Worm (Caenorhabditis elegans) whole organism, L4 larva: ENCODE results near the gene amdh-1.

ENCODE experiments used
- F26F4.8 ChIP-seq: fragments of 200-800 bp; sonication (Bioruptor generic); conservative IDR thresholded peaks from 2 replicates; pipeline ENCODE4 v1.3.6; 2022; ENCODE audit warnings: missing genetic modification characterization, missing compliant biosample characterization
- F37D6.2 ChIP-seq: sonication (generic microtip); optimal IDR thresholded peaks from 2 replicates; lab custom pipeline; 2016; ENCODE audit warnings: mild to moderate bottlenecking, missing genetic modification characterization, missing compliant biosample characterization
- F49E8.2 ChIP-seq: sonication (generic microtip); optimal IDR thresholded peaks from 2 replicates; lab custom pipeline; 2016; ENCODE audit warnings: missing compliant biosample characterization, mild to moderate bottlenecking, missing genetic modification characterization, borderline replicate concordance
- Y75B8A.6 ChIP-seq: fragments of 200-800 bp; sonication (Bioruptor generic); IDR thresholded peaks from 2 replicates; pipeline ENCODE4 v1.3.6; 2022; ENCODE audit warnings: missing genetic modification reagents, missing genetic modification characterization, missing compliant biosample characterization
- aha-1 ChIP-seq: fragments of 150-350 bp; peaks from one replicate; lab custom pipeline; 2014; ENCODE audit warnings: missing biosample characterization, missing genetic modification characterization
- ama-1 ChIP-seq: fragments of 150-350 bp; optimal IDR thresholded peaks from 2 replicates; lab custom pipeline; 2014; ENCODE audit warnings: inconsistent platforms, mixed read lengths
- attf-4 ChIP-seq: sonication (generic microtip); optimal IDR thresholded peaks from 3 replicates; lab custom pipeline; 2017; ENCODE audit warnings: missing biosample characterization, missing genetic modification characterization
- ceh-20 ChIP-seq: fragments of 200-800 bp; sonication (Bioruptor generic); IDR thresholded peaks from 2 replicates; pipeline ENCODE4 v1.3.6; 2022; ENCODE audit warnings: missing genetic modification reagents, missing genetic modification characterization, missing compliant biosample characterization
- ces-1 ChIP-seq: fragments of 150-350 bp; sonication (generic microtip); optimal IDR thresholded peaks from 4 replicates; lab custom pipeline; 2014; ENCODE audit warnings: missing biosample characterization, missing genetic modification reagents, missing genetic modification characterization
- daf-12 ChIP-seq: fragments of 150-350 bp; optimal IDR thresholded peaks from 2 replicates; lab custom pipeline; 2014; ENCODE audit warnings: missing biosample characterization, missing genetic modification reagents, missing genetic modification characterization
- daf-16 ChIP-seq, 3 experiments: sonication (generic microtip); optimal IDR thresholded peaks; 2 replicates each; lab custom pipeline; 2016 to 2017; ENCODE audit warnings: missing genetic modification characterization in 3 of 3, missing genetic modification reagents in 3 of 3, mild to moderate bottlenecking in 2 of 3, missing compliant biosample characterization in 2 of 3, missing biosample characterization in 1 of 3, moderate library complexity in 1 of 3
- dpl-1 ChIP-seq: fragments of 150-350 bp; optimal IDR thresholded peaks from 2 replicates; lab custom pipeline; 2014; ENCODE audit warnings: missing biosample characterization, missing genetic modification reagents, missing genetic modification characterization
- duxl-1 ChIP-seq: sonication (generic microtip); optimal IDR thresholded peaks from 2 replicates; lab custom pipeline; 2016; ENCODE audit warnings: mild to moderate bottlenecking, missing genetic modification characterization, moderate library complexity, missing compliant biosample characterization; ENCODE audit not compliant: poor library complexity
- egl-27 ChIP-seq: sonication (generic microtip); optimal IDR thresholded peaks from 3 replicates; lab custom pipeline; 2017; ENCODE audit warnings: missing biosample characterization, missing genetic modification reagents, missing genetic modification characterization
- egl-43 ChIP-seq: fragments of 200-800 bp; sonication (Bioruptor generic); IDR thresholded peaks from 2 replicates; pipeline ENCODE4 v1.3.6; 2022; ENCODE audit warnings: missing genetic modification reagents, missing genetic modification characterization, missing compliant biosample characterization
- fkh-10 ChIP-seq: fragments of 150-350 bp; optimal IDR thresholded peaks from 2 replicates; lab custom pipeline; 2014; ENCODE audit warnings: missing biosample characterization, missing genetic modification reagents, missing genetic modification characterization
- gei-8 ChIP-seq: fragments of 200-800 bp; sonication (Bioruptor generic); optimal IDR thresholded peaks from 2 replicates; lab custom pipeline; 2018; ENCODE audit warnings: mild to moderate bottlenecking, missing genetic modification characterization, missing compliant biosample characterization
- hlh-11 ChIP-seq: fragments of 200-800 bp; sonication (Bioruptor generic); optimal IDR thresholded peaks from 2 replicates; lab custom pipeline; 2018; ENCODE audit warnings: mild to moderate bottlenecking, missing genetic modification characterization, missing compliant biosample characterization
- hlh-30 ChIP-seq: sonication (generic microtip); optimal IDR thresholded peaks from 2 replicates; lab custom pipeline; 2017; ENCODE audit warnings: antibody characterized with exemption, mild to moderate bottlenecking, missing genetic modification characterization, missing compliant biosample characterization; ENCODE audit not compliant: insufficient read depth
- hmg-1.1 ChIP-seq: fragments of 200-800 bp; sonication (Bioruptor generic); IDR thresholded peaks from 2 replicates; pipeline ENCODE4 v1.3.6; 2022; ENCODE audit warnings: missing genetic modification reagents, missing genetic modification characterization, missing compliant biosample characterization
- lin-38 ChIP-seq: fragments of 200-800 bp; sonication (Bioruptor generic); IDR thresholded peaks from 2 replicates; pipeline ENCODE4 v1.3.6; 2022; ENCODE audit warnings: missing genetic modification reagents, missing genetic modification characterization, missing compliant biosample characterization
- lir-3 ChIP-seq: sonication (generic microtip); optimal IDR thresholded peaks from 2 replicates; lab custom pipeline; 2016; ENCODE audit warnings: mild to moderate bottlenecking, missing genetic modification characterization, missing compliant biosample characterization
- mdt-29 ChIP-seq: fragments of 200-800 bp; sonication (Bioruptor generic); IDR thresholded peaks from 2 replicates; pipeline ENCODE4 v1.3.6; 2022; ENCODE audit warnings: missing genetic modification reagents, missing genetic modification characterization, missing compliant biosample characterization
- mxl-2 ChIP-seq: fragments of 200-800 bp; sonication (Bioruptor generic); conservative IDR thresholded peaks from 2 replicates; pipeline ENCODE4 v1.3.6; 2022; ENCODE audit warnings: missing genetic modification reagents, missing genetic modification characterization, missing compliant biosample characterization
- rbr-2 ChIP-seq: sonication (generic microtip); optimal IDR thresholded peaks from 2 replicates; lab custom pipeline; 2016; ENCODE audit warnings: missing genotype, missing genetic modification characterization, missing compliant biosample characterization
- snpc-1.2 ChIP-seq: fragments of 200-800 bp; sonication (Bioruptor generic); IDR thresholded peaks from 2 replicates; pipeline ENCODE4 v1.3.6; 2022; ENCODE audit warnings: missing genetic modification reagents, missing genetic modification characterization, missing compliant biosample characterization
- unc-130 ChIP-seq: sonication (generic microtip); optimal IDR thresholded peaks from 2 replicates; lab custom pipeline; 2016; ENCODE audit warnings: missing genetic modification reagents, missing genetic modification characterization, missing compliant biosample characterization
- unc-62 ChIP-seq, 3 experiments: fragments of 150-350 bp in 1 of 3; sonication (generic microtip); optimal IDR thresholded peaks in 2 of 3; peaks in 1 of 3; 1 replicate in 1 of 3; 2 replicates in 2 of 3; lab custom pipeline; 2014 to 2017; ENCODE audit warnings: missing biosample characterization in 3 of 3, missing genetic modification characterization in 3 of 3, missing genetic modification reagents in 3 of 3, missing genotype in 1 of 3
- vab-7 ChIP-seq: fragments of 200-800 bp; sonication (Bioruptor generic); IDR thresholded peaks from 2 replicates; pipeline ENCODE4 v1.3.6; 2022; ENCODE audit warnings: missing genetic modification reagents, missing genetic modification characterization, missing compliant biosample characterization
- zag-1 ChIP-seq: fragments of 150-350 bp; optimal IDR thresholded peaks from 2 replicates; lab custom pipeline; 2014; ENCODE audit warnings: missing biosample characterization, missing genetic modification characterization
- zip-11 ChIP-seq: fragments of 200-800 bp; sonication (Bioruptor generic); IDR thresholded peaks from 2 replicates; pipeline ENCODE4 v1.3.6; 2022; ENCODE audit warnings: missing genetic modification characterization, missing compliant biosample characterization
- zip-2 ChIP-seq: fragments of 150-350 bp; optimal IDR thresholded peaks from 2 replicates; lab custom pipeline; 2014; ENCODE audit warnings: missing biosample characterization, missing genetic modification characterization
- ztf-11 ChIP-seq: fragments of 150-350 bp; optimal IDR thresholded peaks from 2 replicates; lab custom pipeline; 2014; ENCODE audit warnings: missing biosample characterization, missing genetic modification characterization
- ztf-7 ChIP-seq: fragments of 150-350 bp; optimal IDR thresholded peaks from 2 replicates; lab custom pipeline; 2014; ENCODE audit warnings: missing biosample characterization, missing genetic modification characterization

Gene amdh-1

DNA sequence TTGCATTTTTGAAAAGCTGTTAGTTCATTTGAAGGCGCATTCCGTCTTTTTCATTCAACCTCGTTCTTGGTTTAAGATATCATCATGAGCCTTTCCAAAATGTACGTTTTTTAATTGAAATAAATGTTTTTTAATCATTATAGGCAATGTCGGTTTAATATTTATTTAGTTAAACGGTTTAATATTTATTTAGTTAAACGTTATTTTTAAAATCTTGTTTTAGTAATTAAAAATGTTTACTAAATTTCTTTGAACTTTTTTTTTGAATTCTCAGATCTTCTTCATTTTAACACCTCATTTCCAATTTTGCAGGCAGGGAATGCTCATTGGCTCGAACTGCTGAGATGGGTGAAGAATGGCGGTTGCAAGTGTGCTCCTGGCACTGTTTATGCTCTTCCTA is 57.5 kb downstream of the amdh-1 start, which contains the start of gene gar-2:
Gene gar-2, plus strand, starts transcription at position 301 of the 400 bp plus-strand sequence.
- TF ChIP-seq dpl-1 (GFP tag; lab: Kevin White, UChicago) = no peak
- no peak for TF ChIP-seq F26F4.8 (GFP tag; lab: Robert Waterston, UW)
- no peak for TF ChIP-seq F37D6.2 (tag; lab: Kevin White, UChicago)
- TF ChIP-seq zip-11 = no peak
- TF ChIP-seq zag-1 = no peak
- no peak for TF ChIP-seq duxl-1 (tag; lab: Kevin White, UChicago)
- TF ChIP-seq lir-3 (tag; lab: Kevin White, UChicago) = no peak
- TF ChIP-seq ceh-20 = no peak
- TF ChIP-seq ama-1 (lab: Kevin White, UChicago) = no peak
- no peak for TF ChIP-seq daf-16 (GFP tag; optimal IDR thresholded peaks at IDR 0.05; lab: Kevin White, UChicago)
- no peak for TF ChIP-seq daf-16 (tag; optimal IDR thresholded peaks at IDR 0.05; lab: Kevin White, UChicago)
- TF ChIP-seq mxl-2 (GFP tag; lab: Robert Waterston, UW) = no peak
- TF ChIP-seq mdt-29 (GFP tag; lab: Robert Waterston, UW) = no peak
- no peak for TF ChIP-seq Y75B8A.6 (GFP tag; lab: Robert Waterston, UW)

ce11 chrIII:6310352-6310751 is 58.7 kb downstream of the amdh-1 start:
- TF ChIP-seq ces-1 (GFP tag; lab: Kevin White, UChicago) = peak; percentile 61
- TF ChIP-seq zip-2 (tag; lab: Kevin White, UChicago) = no peak
- no peak for TF ChIP-seq attf-4 (tag; lab: Kevin White, UChicago)
- TF ChIP-seq egl-43 (GFP tag; lab: Robert Waterston, UW) = no peak
- no peak for TF ChIP-seq daf-16 (GFP tag; optimal IDR thresholded peaks at IDR 0.05; lab: Kevin White, UChicago)
- no peak for TF ChIP-seq daf-16 (tag; optimal IDR thresholded peaks at IDR 0.05; lab: Kevin White, UChicago)
- TF ChIP-seq ztf-11 (tag; lab: Kevin White, UChicago) = no peak
- TF ChIP-seq lin-38 (GFP tag; lab: Robert Waterston, UW) = no peak
- peak; percentile 39 for TF ChIP-seq fkh-10 (GFP tag; lab: Kevin White, UChicago)
- TF ChIP-seq hmg-1.1 = no peak
- TF ChIP-seq F49E8.2 (tag; lab: Kevin White, UChicago) = no peak
- TF ChIP-seq hlh-30 = no peak

- TF ChIP-seq daf-12 (tag; lab: Kevin White, UChicago) = no peak
- TF ChIP-seq gei-8 = no peak
- TF ChIP-seq egl-27 (tag; lab: Kevin White, UChicago) = no peak
- no peak for TF ChIP-seq hlh-11 (tag; lab: Kevin White, UChicago)
- TF ChIP-seq unc-130 (GFP tag; lab: Kevin White, UChicago) = no peak
- TF ChIP-seq vab-7 (GFP tag; lab: Robert Waterston, UW) = no peak
- no peak for TF ChIP-seq mxl-2 (GFP tag; lab: Robert Waterston, UW)
- no peak for TF ChIP-seq ama-1 (lab: Kevin White, UChicago)
- no peak for TF ChIP-seq rbr-2 (tag; lab: Kevin White, UChicago)
Observed at ce11 chrIII:6311452-6311851, 59.8 kb downstream of the amdh-1 start.

ce11 chrIII:6312244-6312643 is 60.6 kb downstream of the amdh-1 start:
- peak; percentile 56 for TF ChIP-seq aha-1 (tag; lab: Kevin White, UChicago)
- peak in 1 of 2 experiments; percentile 74 for TF ChIP-seq unc-62 (GFP tag; optimal IDR thresholded peaks at IDR 0.05 in 1 of 2; lab: Kevin White, UChicago)
- no peak for TF ChIP-seq unc-62 (tag; optimal IDR thresholded peaks at IDR 0.05; lab: Kevin White, UChicago)
- TF ChIP-seq ztf-7 (tag; lab: Kevin White, UChicago) = no peak

DNA sequence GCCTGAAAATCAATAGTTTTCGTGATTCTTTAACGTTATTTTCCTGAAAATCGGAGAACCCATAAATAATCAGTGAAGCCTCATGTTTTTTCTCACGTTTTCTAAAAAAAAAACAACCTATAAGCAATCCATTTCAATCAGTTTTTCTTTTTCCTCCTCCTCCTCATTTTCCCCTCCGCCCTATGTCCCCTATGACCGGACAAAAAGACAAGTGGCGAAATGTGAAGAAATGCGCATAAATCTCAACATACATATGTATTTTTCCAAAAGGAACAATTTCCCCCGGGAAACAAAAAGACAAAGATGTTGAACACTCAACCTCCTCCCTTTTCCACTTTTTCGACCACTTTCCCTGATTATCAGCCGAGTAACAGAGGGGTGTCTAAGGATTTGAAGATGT is 63.9 kb downstream of the amdh-1 start:
- TF ChIP-seq unc-62 (GFP tag; optimal IDR thresholded peaks at IDR 0.05 in 1 of 2; lab: Kevin White, UChicago) = peak in 1 of 2 experiments; percentile 98
- no peak for TF ChIP-seq unc-62 (tag; optimal IDR thresholded peaks at IDR 0.05; lab: Kevin White, UChicago)
- TF ChIP-seq snpc-1.2 (GFP tag; lab: Robert Waterston, UW) = no peak
